Worm (Caenorhabditis elegans) whole organism, early embryonic: ENCODE data around the gene C38D4.10.

Experiments
- aly-1 ChIP-seq: sonication (generic microtip); optimal IDR thresholded peaks from 2 replicates; lab custom pipeline; 2016; ENCODE audit warnings: missing genetic modification characterization, missing compliant biosample characterization
- ceh-13 ChIP-seq: fragments of 200-800 bp; sonication (Bioruptor generic); optimal IDR thresholded peaks from 2 replicates; lab custom pipeline; 2018; ENCODE audit warnings: mild to moderate bottlenecking, missing genetic modification characterization, missing compliant biosample characterization
- sea-1 ChIP-seq: fragments of 200-800 bp; sonication (Bioruptor generic); conservative IDR thresholded peaks from 2 replicates; pipeline ENCODE4 v1.3.6; 2022; ENCODE audit warnings: missing genetic modification characterization, missing compliant biosample characterization

- no peak for TF ChIP-seq sea-1
- no peak for TF ChIP-seq aly-1 (tag; lab: Kevin White, UChicago)
- no peak for TF ChIP-seq ceh-13 (GFP tag; lab: Kevin White, UChicago)
These were observed 24.0 kb downstream of the C38D4.10 start for ce11 chrIII:4806345-4806744.
